Worm (Caenorhabditis elegans): ENCODE results near the gene cest-25.

DNA sequence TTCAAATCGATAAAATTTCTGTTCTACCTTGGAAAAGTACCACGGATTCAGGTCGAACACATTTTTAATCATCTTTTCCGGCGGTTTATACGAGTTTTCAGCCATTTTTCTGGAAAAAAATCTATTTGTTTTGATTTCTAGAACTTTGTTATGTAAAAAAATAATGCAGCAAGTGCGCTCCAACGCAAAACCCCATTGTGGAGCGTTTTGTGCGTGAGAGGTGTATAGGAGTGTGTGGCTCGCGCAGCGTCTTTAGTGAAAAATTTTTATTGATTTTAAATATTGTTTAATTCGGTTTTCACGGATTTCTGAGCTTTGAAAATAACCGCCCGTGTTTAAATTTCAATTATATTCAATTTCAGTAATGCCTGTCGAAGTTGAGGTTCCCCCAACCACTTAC lies 46.5 kb upstream of the cest-25 start, which contains the start of gene Y71H2AM.20:
- peak; percentile 89 for TF ChIP-seq lin-11 (tag; optimal IDR thresholded peaks at IDR 0.05)
- TF ChIP-seq nhr-25 (tag; optimal IDR thresholded peaks at IDR 0.05), result peak; percentile 97
- TF ChIP-seq lin-39 (tag; optimal IDR thresholded peaks at IDR 0.05), result no peak
- TF ChIP-seq ceh-82 (tag; optimal IDR thresholded peaks at IDR 0.05), result peak; percentile 84
- TF ChIP-seq aly-2 (tag; optimal IDR thresholded peaks at IDR 0.05), result no peak

Measured in whole organism, L2 larva.